Fruit fly (Drosophila melanogaster) whole organism, embryonic: ENCODE measurements around the gene Baldspot.

Source experiments
- Abd-B ChIP-seq: fragments of 200-800 bp; sonication (Bioruptor generic); optimal IDR thresholded peaks from 2 replicates; lab custom pipeline; 2018; ENCODE audit warnings: missing biosample characterization, mild to moderate bottlenecking, missing genetic modification characterization, moderate library complexity
- Antp ChIP-seq: fragments of 200-800 bp; sonication (Bioruptor generic); optimal IDR thresholded peaks from 3 replicates; lab custom pipeline; 2016; ENCODE audit warnings: missing biosample characterization, missing genetic modification characterization
- Atf6 ChIP-seq: fragments of 200-800 bp; sonication (Bioruptor generic); IDR thresholded peaks from 2 replicates; pipeline ENCODE4 v1.3.6; 2022; ENCODE audit warnings: missing biosample characterization, missing genetic modification characterization
- CG10543 ChIP-seq: fragments of 200-800 bp; sonication (Bioruptor generic); optimal IDR thresholded peaks from 3 replicates; lab custom pipeline; 2017; ENCODE audit warnings: missing biosample characterization, mild to moderate bottlenecking, missing genetic modification characterization, moderate library complexity
- CG12391 ChIP-seq: fragments of 200-800 bp; sonication (Bioruptor generic); optimal IDR thresholded peaks from 3 replicates; lab custom pipeline; 2018; ENCODE audit warnings: missing biosample characterization, mild to moderate bottlenecking, missing genetic modification characterization, moderate library complexity
- CG12659 ChIP-seq: fragments of 200-800 bp; sonication (Bioruptor generic); optimal IDR thresholded peaks from 3 replicates; lab custom pipeline; 2017; ENCODE audit warnings: mild to moderate bottlenecking, missing biosample characterization, missing genetic modification reagents, missing genetic modification characterization
- CG13894 ChIP-seq: fragments of 200-800 bp; sonication (Bioruptor generic); optimal IDR thresholded peaks from 3 replicates; lab custom pipeline; 2018; ENCODE audit warnings: missing biosample characterization, mild to moderate bottlenecking, missing genetic modification characterization, moderate library complexity
- CG1529 ChIP-seq: fragments of 200-800 bp; sonication (Bioruptor generic); optimal IDR thresholded peaks from 3 replicates; lab custom pipeline; 2018; ENCODE audit warnings: missing biosample characterization, missing genetic modification characterization
- CG18619 ChIP-seq: fragments of 200-800 bp; sonication (Bioruptor generic); optimal IDR thresholded peaks from 3 replicates; lab custom pipeline; 2017; ENCODE audit warnings: missing biosample characterization, mild to moderate bottlenecking, missing genetic modification characterization
- CG2116 ChIP-seq: fragments of 200-800 bp; sonication (Bioruptor generic); optimal IDR thresholded peaks from 3 replicates; lab custom pipeline; 2018; ENCODE audit warnings: missing biosample characterization, mild to moderate bottlenecking, missing genetic modification characterization
- CG2120 ChIP-seq: fragments of 200-800 bp; sonication (Bioruptor generic); optimal IDR thresholded peaks from 3 replicates; lab custom pipeline; 2016; ENCODE audit warnings: missing biosample characterization, missing genetic modification characterization
- CG30403 ChIP-seq: fragments of 200-800 bp; sonication (Bioruptor generic); optimal IDR thresholded peaks from 3 replicates; lab custom pipeline; 2016; ENCODE audit warnings: missing biosample characterization, missing genetic modification characterization
- CG31441 ChIP-seq: fragments of 200-800 bp; sonication (Bioruptor generic); IDR thresholded peaks from 2 replicates; pipeline ENCODE4 v1.3.6; 2022; ENCODE audit warnings: missing biosample characterization, missing genetic modification characterization
- CG3726 ChIP-seq: fragments of 200-800 bp; sonication (Bioruptor generic); IDR thresholded peaks from 3 replicates; pipeline ENCODE4, ENCODE4 v1.3.6; 2022; ENCODE audit warnings: missing biosample characterization, missing genetic modification characterization
- CG4730 ChIP-seq: fragments of 200-800 bp; sonication (Bioruptor generic); IDR thresholded peaks from 2 replicates; pipeline ENCODE4 v1.3.6; 2022; ENCODE audit warnings: missing biosample characterization, missing genetic modification characterization
- CG8089 ChIP-seq: fragments of 200-800 bp; sonication (Bioruptor generic); optimal IDR thresholded peaks from 3 replicates; lab custom pipeline; 2016; ENCODE audit warnings: missing biosample characterization, missing genetic modification characterization
- CG9609 ChIP-seq: fragments of 200-800 bp; sonication (Bioruptor generic); optimal IDR thresholded peaks from 3 replicates; lab custom pipeline; 2016; ENCODE audit warnings: missing biosample characterization, missing genetic modification characterization
- ERR ChIP-seq: fragments of 200-800 bp; sonication (Bioruptor generic); optimal IDR thresholded peaks from 2 replicates; lab custom pipeline; 2016; ENCODE audit warnings: missing biosample characterization, missing genetic modification characterization
- HHEX ChIP-seq: fragments of 200-800 bp; sonication (Bioruptor generic); optimal IDR thresholded peaks from 3 replicates; lab custom pipeline; 2017; ENCODE audit warnings: missing biosample characterization, mild to moderate bottlenecking, missing genetic modification characterization, missing genetic modification reagents
- Hmr ChIP-seq: fragments of 200-800 bp; sonication (Bioruptor generic); optimal IDR thresholded peaks from 3 replicates; lab custom pipeline; 2017; ENCODE audit warnings: mild to moderate bottlenecking, missing biosample characterization, missing genetic modification reagents, missing genetic modification characterization
- Hr51 ChIP-seq, 2 experiments: fragments of 200-800 bp; sonication (Bioruptor generic); optimal IDR thresholded peaks; 2 replicates in 1 of 2; 3 replicates in 1 of 2; lab custom pipeline; 2016 to 2018; ENCODE audit warnings: missing biosample characterization in 2 of 2, missing genetic modification characterization in 2 of 2, mild to moderate bottlenecking in 1 of 2, moderate library complexity in 1 of 2
- Lhr ChIP-seq: fragments of 200-800 bp; sonication (Bioruptor generic); optimal IDR thresholded peaks from 3 replicates; lab custom pipeline; 2017; ENCODE audit warnings: mild to moderate bottlenecking, missing biosample characterization, missing genetic modification reagents, missing genetic modification characterization
- MESR4 ChIP-seq: fragments of 200-800 bp; sonication (Bioruptor generic); optimal IDR thresholded peaks from 2 replicates; lab custom pipeline; 2018; ENCODE audit warnings: missing biosample characterization, mild to moderate bottlenecking, missing genetic modification characterization, moderate library complexity
- Max ChIP-seq: fragments of 200-800 bp; sonication (Bioruptor generic); optimal IDR thresholded peaks from 2 replicates; lab custom pipeline; 2016; ENCODE audit warnings: missing biosample characterization, mild to moderate bottlenecking, missing genetic modification characterization
- NK7.1 ChIP-seq: fragments of 200-800 bp; sonication (Bioruptor generic); optimal IDR thresholded peaks from 3 replicates; lab custom pipeline; 2016; ENCODE audit warnings: missing biosample characterization, missing genetic modification characterization
- Poxn ChIP-seq: fragments of 200-800 bp; sonication (Bioruptor generic); IDR thresholded peaks from 2 replicates; pipeline ENCODE4 v1.3.6; 2022; ENCODE audit warnings: missing biosample characterization, missing genetic modification characterization
- Rfx ChIP-seq: fragments of 200-800 bp; sonication (Bioruptor generic); IDR thresholded peaks from 2 replicates; pipeline ENCODE4 v1.3.6; 2022; ENCODE audit warnings: missing biosample characterization, missing genetic modification characterization
- Side ChIP-seq: fragments of 200-800 bp; sonication (Bioruptor generic); optimal IDR thresholded peaks from 2 replicates; lab custom pipeline; 2016; ENCODE audit warnings: missing biosample characterization, missing genetic modification characterization
- bbx ChIP-seq: fragments of 200-800 bp; sonication (Bioruptor generic); IDR thresholded peaks from 2 replicates; pipeline ENCODE4 v1.3.6; 2022; ENCODE audit warnings: missing biosample characterization, missing genetic modification characterization; ENCODE audit not compliant: partially characterized antibody
- btn ChIP-seq: fragments of 200-800 bp; sonication (Bioruptor generic); optimal IDR thresholded peaks from 2 replicates; lab custom pipeline; 2016; ENCODE audit warnings: missing biosample characterization, missing genetic modification characterization
- dan ChIP-seq: fragments of 200-800 bp; sonication (Bioruptor generic); IDR thresholded peaks from 2 replicates; pipeline ENCODE4 v1.3.6; 2022; ENCODE audit warnings: missing biosample characterization, missing genetic modification characterization
- dysf ChIP-seq: fragments of 200-800 bp; sonication (Bioruptor generic); IDR thresholded peaks from 3 replicates; pipeline ENCODE4 v1.3.6; 2022; ENCODE audit warnings: missing biosample characterization, missing genetic modification characterization
- exex ChIP-seq: fragments of 200-800 bp; sonication (Bioruptor generic); optimal IDR thresholded peaks from 4 replicates; lab custom pipeline; 2018; ENCODE audit warnings: missing biosample characterization, mild to moderate bottlenecking, missing genetic modification characterization, moderate library complexity
- fd102C ChIP-seq: fragments of 200-800 bp; sonication (Bioruptor generic); optimal IDR thresholded peaks from 2 replicates; lab custom pipeline; 2018; ENCODE audit warnings: missing biosample characterization, mild to moderate bottlenecking, missing genetic modification characterization, moderate library complexity
- gem ChIP-seq: fragments of 200-800 bp; sonication (Bioruptor generic); optimal IDR thresholded peaks from 2 replicates; lab custom pipeline; 2019; ENCODE audit warnings: missing biosample characterization, mild to moderate bottlenecking, missing genetic modification characterization, moderate library complexity
- grn ChIP-seq: fragments of 200-800 bp; sonication (Bioruptor generic); optimal IDR thresholded peaks from 3 replicates; lab custom pipeline; 2017; ENCODE audit warnings: missing biosample characterization, missing genetic modification characterization
- h ChIP-seq: fragments of >200 bp; optimal IDR thresholded peaks from 2 replicates; lab custom pipeline; 2017
- hb ChIP-seq: fragments of 200-800 bp; sonication (Bioruptor generic); IDR thresholded peaks from 3 replicates; pipeline ENCODE4 v1.3.6; 2022; ENCODE audit warnings: missing biosample characterization, missing genetic modification characterization; ENCODE audit not compliant: partially characterized antibody
- lbe ChIP-seq: fragments of 200-800 bp; sonication (Bioruptor generic); optimal IDR thresholded peaks from 2 replicates; lab custom pipeline; 2016; ENCODE audit warnings: missing biosample characterization, mild to moderate bottlenecking, missing genetic modification characterization
- lola ChIP-seq, 3 experiments: fragments of >200 bp in 2 of 3; fragments of 200-800 bp in 1 of 3; sonication (Bioruptor generic) in 1 of 3; optimal IDR thresholded peaks; 2 replicates each; lab custom pipeline; 2017 to 2019; ENCODE audit warnings: missing biosample characterization in 3 of 3, missing genetic modification characterization in 3 of 3, mild to moderate bottlenecking in 1 of 3, moderate library complexity in 1 of 3
- maf-S ChIP-seq: fragments of 200-800 bp; sonication (Bioruptor generic); optimal IDR thresholded peaks from 2 replicates; lab custom pipeline; 2016; ENCODE audit warnings: missing biosample characterization, missing genetic modification characterization
- mld ChIP-seq: fragments of 200-800 bp; sonication (Bioruptor generic); IDR thresholded peaks from 3 replicates; pipeline ENCODE4 v1.3.6; 2022; ENCODE audit warnings: missing biosample characterization, missing genetic modification characterization; ENCODE audit not compliant: partially characterized antibody
- nau ChIP-seq: fragments of 200-800 bp; sonication (Bioruptor generic); optimal IDR thresholded peaks from 3 replicates; lab custom pipeline; 2017; ENCODE audit warnings: missing biosample characterization, mild to moderate bottlenecking, missing genetic modification characterization, missing genetic modification reagents
- nom ChIP-seq: fragments of 200-800 bp; sonication (Bioruptor generic); optimal IDR thresholded peaks from 2 replicates; lab custom pipeline; 2017; ENCODE audit warnings: missing biosample characterization, missing genetic modification characterization, mild to moderate bottlenecking, moderate library complexity, missing genetic modification reagents
- p53 ChIP-seq: fragments of 200-800 bp; sonication (Bioruptor generic); optimal IDR thresholded peaks from 2 replicates; lab custom pipeline; 2016; ENCODE audit warnings: missing biosample characterization, missing genetic modification characterization
- pfk ChIP-seq: fragments of 200-800 bp; sonication (Bioruptor generic); optimal IDR thresholded peaks from 2 replicates; lab custom pipeline; 2018; ENCODE audit warnings: missing biosample characterization, mild to moderate bottlenecking, missing genetic modification characterization, moderate library complexity
- psq ChIP-seq: fragments of 200-800 bp; sonication (Bioruptor generic); optimal IDR thresholded peaks from 2 replicates; lab custom pipeline; 2017; ENCODE audit warnings: missing biosample characterization, missing genetic modification characterization
- repo ChIP-seq: fragments of 200-800 bp; sonication (Bioruptor generic); optimal IDR thresholded peaks from 2 replicates; lab custom pipeline; 2016; ENCODE audit warnings: missing biosample characterization, missing genetic modification characterization
- sim ChIP-seq: fragments of 200-800 bp; sonication (Bioruptor generic); IDR thresholded peaks from 2 replicates; pipeline ENCODE4 v1.3.6; 2022; ENCODE audit warnings: missing biosample characterization, missing genetic modification characterization
- vvl ChIP-seq: fragments of 200-800 bp; sonication (Bioruptor generic); IDR thresholded peaks from 2 replicates; pipeline ENCODE4 v1.3.6; 2022; ENCODE audit warnings: missing biosample characterization, missing genetic modification characterization

Baldspot gene

dm6 chr3L:16667663-16668465, 6.4 kb upstream of the Baldspot start, which contains the start of gene Galphaf (continued):
- TF ChIP-seq CG12659 (GFP tag; lab: Kevin White, UChicago) (peak; percentile 11), exex (tag; lab: Kevin White, UChicago) (peak; percentile 99), CG9609 (GFP tag; lab: Kevin White, UChicago) (no peak), dysf (no peak), CG1529 (GFP tag; lab: Kevin White, UChicago) (no peak), fd102C (GFP tag; lab: Kevin White, UChicago) (no peak), mld (GFP tag; lab: Robert Waterston, UW) (no peak), Rfx (no peak), Side (GFP tag; lab: Kevin White, UChicago) (no peak), bbx (no peak), vvl (GFP tag; lab: Robert Waterston, UW) (no peak), NK7.1 (GFP tag; lab: Kevin White, UChicago) (no peak), nau (no peak), psq (GFP tag; lab: Kevin White, UChicago) (no peak), Hmr (peak; percentile 3), Poxn (GFP tag; lab: Robert Waterston, UW) (no peak), CG8089 (GFP tag; lab: Kevin White, UChicago) (no peak), CG4730 (GFP tag; lab: Robert Waterston, UW) (no peak), MESR4 (GFP tag; lab: Kevin White, UChicago) (no peak), grn (GFP tag; lab: Kevin White, UChicago) (peak; percentile 59), gem (no peak), hb (GFP tag; lab: Robert Waterston, UW) (no peak), Hr51 (GFP tag; optimal IDR thresholded peaks at IDR 0.05; lab: Kevin White, UChicago) (no peak), CG18619 (no peak), Max (GFP tag; lab: Kevin White, UChicago) (no peak), btn (GFP tag; lab: Kevin White, UChicago) (no peak), lola (GFP tag; optimal IDR thresholded peaks at IDR 0.05; lab: Kevin White, UChicago) (no peak), CG3726 (GFP tag; lab: Robert Waterston, UW) (no peak), CG10543 (GFP tag; lab: Kevin White, UChicago) (peak; percentile 68), maf-S (no peak), p53 (GFP tag; lab: Kevin White, UChicago) (no peak), sim (GFP tag; lab: Robert Waterston, UW) (no peak), Abd-B (GFP tag; lab: Kevin White, UChicago) (no peak), dan (GFP tag; lab: Robert Waterston, UW) (no peak), CG31441 (GFP tag; lab: Robert Waterston, UW) (no peak), CG30403 (no peak), nom (GFP tag; lab: Kevin White, UChicago) (no peak), CG13894 (tag; lab: Kevin White, UChicago) (no peak), repo (GFP tag; lab: Kevin White, UChicago) (no peak), h (lab: Kevin White, UChicago) (no peak), CG12391 (no peak), Lhr (GFP tag; lab: Kevin White, UChicago) (no peak), pfk (GFP tag; lab: Kevin White, UChicago) (peak; percentile 59), CG2120 (GFP tag; lab: Kevin White, UChicago) (peak; percentile 14), lbe (GFP tag; lab: Kevin White, UChicago) (no peak), Atf6 (0 out of 2 replicates have a peak, but pooled peaks have one; percentile 21), Antp (GFP tag; lab: Kevin White, UChicago) (no peak), HHEX (GFP tag; lab: Kevin White, UChicago) (no peak), ERR (GFP tag; lab: Kevin White, UChicago) (no peak), CG2116 (no peak)
